Fruit fly (Drosophila melanogaster) whole organism, embryonic: ENCODE results near the gene CG13931.

ENCODE experiments used
- Ada2b ChIP-seq: fragments of 200-800 bp; sonication (Bioruptor generic); IDR thresholded peaks from 2 replicates; pipeline ENCODE4 v1.3.6; 2022; ENCODE audit warnings: missing biosample characterization, missing genetic modification characterization
- B-H2 ChIP-seq: fragments of 200-800 bp; sonication (Bioruptor generic); optimal IDR thresholded peaks from 2 replicates; lab custom pipeline; 2018; ENCODE audit warnings: missing biosample characterization, mild to moderate bottlenecking, missing genetic modification characterization
- CG10366 ChIP-seq: fragments of 200-800 bp; sonication (Bioruptor generic); IDR thresholded peaks from 2 replicates; pipeline ENCODE4 v1.3.6; 2022; ENCODE audit warnings: missing biosample characterization, missing genetic modification characterization
- CG10565 ChIP-seq: fragments of 200-800 bp; sonication (Bioruptor generic); optimal IDR thresholded peaks from 3 replicates; lab custom pipeline; 2016; ENCODE audit warnings: missing biosample characterization, mild to moderate bottlenecking, missing genetic modification characterization
- CG12104 ChIP-seq: fragments of 200-800 bp; sonication (Bioruptor generic); optimal IDR thresholded peaks from 3 replicates; lab custom pipeline; 2016; ENCODE audit warnings: missing biosample characterization, missing genetic modification characterization
- CG1233 ChIP-seq: fragments of 200-800 bp; sonication (Bioruptor generic); optimal IDR thresholded peaks from 4 replicates; lab custom pipeline; 2018; ENCODE audit warnings: missing biosample characterization, mild to moderate bottlenecking, missing genetic modification characterization
- CG12744 ChIP-seq: fragments of 200-800 bp; sonication (Bioruptor generic); optimal IDR thresholded peaks from 2 replicates; lab custom pipeline; 2016; ENCODE audit warnings: missing biosample characterization, missing genetic modification characterization
- CG12942 ChIP-seq: fragments of 200-800 bp; sonication (Bioruptor generic); optimal IDR thresholded peaks from 3 replicates; lab custom pipeline; 2016; ENCODE audit warnings: missing biosample characterization, missing genetic modification characterization
- CG14860 ChIP-seq: fragments of 200-800 bp; sonication (Bioruptor generic); IDR thresholded peaks from 3 replicates; pipeline ENCODE4 v1.3.6; 2022; ENCODE audit warnings: missing biosample characterization, missing genetic modification characterization; ENCODE audit not compliant: partially characterized antibody
- CG15073 ChIP-seq: fragments of 200-800 bp; sonication (Bioruptor generic); optimal IDR thresholded peaks from 2 replicates; lab custom pipeline; 2016; ENCODE audit warnings: missing biosample characterization, missing genetic modification characterization
- CG17359 ChIP-seq: fragments of 200-800 bp; sonication (Bioruptor generic); optimal IDR thresholded peaks from 3 replicates; lab custom pipeline; 2018; ENCODE audit warnings: missing biosample characterization, mild to moderate bottlenecking, missing genetic modification characterization, moderate library complexity
- CG18764 ChIP-seq: fragments of 200-800 bp; sonication (Bioruptor generic); optimal IDR thresholded peaks from 3 replicates; lab custom pipeline; 2016; ENCODE audit warnings: missing biosample characterization, missing genetic modification characterization
- CG2678 ChIP-seq: fragments of 200-800 bp; sonication (Bioruptor generic); optimal IDR thresholded peaks from 3 replicates; lab custom pipeline; 2019; ENCODE audit warnings: missing biosample characterization, mild to moderate bottlenecking, missing genetic modification characterization, moderate library complexity
- CG3065 ChIP-seq: fragments of 200-800 bp; sonication (Bioruptor generic); optimal IDR thresholded peaks from 2 replicates; lab custom pipeline; 2016; ENCODE audit warnings: missing biosample characterization, missing genetic modification characterization
- CG33213 ChIP-seq: fragments of 200-800 bp; sonication (Bioruptor generic); optimal IDR thresholded peaks from 3 replicates; lab custom pipeline; 2016; ENCODE audit warnings: missing biosample characterization, missing genetic modification characterization
- CG3847 ChIP-seq: fragments of 200-800 bp; sonication (Bioruptor generic); IDR thresholded peaks from 2 replicates; pipeline ENCODE4 v1.3.6; 2022; ENCODE audit warnings: missing biosample characterization, missing genetic modification characterization
- CG3995 ChIP-seq: fragments of 200-800 bp; sonication (Bioruptor generic); optimal IDR thresholded peaks from 3 replicates; lab custom pipeline; 2016; ENCODE audit warnings: missing biosample characterization, missing genetic modification characterization
- CG4360 ChIP-seq: fragments of 200-800 bp; sonication (Bioruptor generic); IDR thresholded peaks from 2 replicates; pipeline ENCODE4 v1.3.6; 2022; ENCODE audit warnings: missing biosample characterization, missing genetic modification characterization
- CG6683 ChIP-seq: fragments of 200-800 bp; sonication (Bioruptor generic); optimal IDR thresholded peaks from 2 replicates; lab custom pipeline; 2017; ENCODE audit warnings: missing biosample characterization, mild to moderate bottlenecking, missing genetic modification characterization, missing genetic modification reagents
- CG7839 ChIP-seq: fragments of 200-800 bp; sonication (Bioruptor generic); optimal IDR thresholded peaks from 3 replicates; lab custom pipeline; 2018; ENCODE audit warnings: missing biosample characterization, mild to moderate bottlenecking, missing genetic modification characterization, moderate library complexity
- CG7963 ChIP-seq: fragments of 200-800 bp; sonication (Bioruptor generic); IDR thresholded peaks from 3 replicates; pipeline ENCODE4 v1.3.6; 2022; ENCODE audit warnings: missing biosample characterization, missing genetic modification characterization; ENCODE audit not compliant: partially characterized antibody
- CG8290 ChIP-seq, 3 experiments: fragments of 200-800 bp; sonication (Bioruptor generic); optimal IDR thresholded peaks; 2 replicates each; lab custom pipeline; 2016 to 2019; ENCODE audit warnings: missing biosample characterization in 3 of 3, missing genetic modification characterization in 3 of 3, mild to moderate bottlenecking in 2 of 3, moderate library complexity in 1 of 3
- CG8924 ChIP-seq: fragments of 200-800 bp; optimal IDR thresholded peaks from 3 replicates; lab custom pipeline; 2019; ENCODE audit warnings: missing biosample characterization, mild to moderate bottlenecking, missing genetic modification characterization, moderate library complexity
- CG9817 ChIP-seq: fragments of 200-800 bp; sonication (Bioruptor generic); optimal IDR thresholded peaks from 2 replicates; lab custom pipeline; 2018; ENCODE audit warnings: missing biosample characterization, mild to moderate bottlenecking, missing genetic modification characterization, moderate library complexity
- CoRest ChIP-seq: fragments of 200-800 bp; sonication (Bioruptor generic); optimal IDR thresholded peaks from 3 replicates; lab custom pipeline; 2018; ENCODE audit warnings: missing biosample characterization, mild to moderate bottlenecking, missing genetic modification characterization, moderate library complexity
- Dbx ChIP-seq: fragments of 200-800 bp; sonication (Bioruptor generic); IDR thresholded peaks from 3 replicates; pipeline ENCODE4 v1.3.6; 2022; ENCODE audit warnings: missing biosample characterization, missing genetic modification characterization
- Dip2 ChIP-seq: fragments of 200-800 bp; sonication (Bioruptor generic); IDR thresholded peaks from 2 replicates; pipeline ENCODE4 v1.3.6; 2022; ENCODE audit warnings: missing biosample characterization, missing genetic modification characterization
- Dll ChIP-seq: fragments of 200-800 bp; sonication (Bioruptor generic); IDR thresholded peaks from 4 replicates; pipeline ENCODE4 v1.3.6; 2022; ENCODE audit warnings: missing biosample characterization, missing genetic modification characterization; ENCODE audit not compliant: partially characterized antibody
- Dp ChIP-seq: fragments of 200-800 bp; sonication (Bioruptor generic); optimal IDR thresholded peaks from 2 replicates; lab custom pipeline; 2018; ENCODE audit warnings: missing biosample characterization, mild to moderate bottlenecking, missing genetic modification characterization, moderate library complexity
- GATAe ChIP-seq: fragments of 200-800 bp; sonication (Bioruptor generic); conservative IDR thresholded peaks from 2 replicates; pipeline ENCODE4 v1.3.6; 2022; ENCODE audit warnings: missing biosample characterization, missing genetic modification characterization
- Oli ChIP-seq: fragments of 200-800 bp; sonication (Bioruptor generic); optimal IDR thresholded peaks from 2 replicates; lab custom pipeline; 2018; ENCODE audit warnings: missing biosample characterization, mild to moderate bottlenecking, missing genetic modification characterization, moderate library complexity
- Optix ChIP-seq: fragments of 200-800 bp; sonication (Bioruptor generic); IDR thresholded peaks from 3 replicates; pipeline ENCODE4 v1.3.6; 2022; ENCODE audit warnings: missing biosample characterization, missing genetic modification characterization
- Rx ChIP-seq: fragments of 200-800 bp; sonication (Bioruptor generic); IDR thresholded peaks from 2 replicates; pipeline ENCODE4 v1.3.6; 2022; ENCODE audit warnings: missing biosample characterization, missing genetic modification characterization
- Sin3A ChIP-seq: fragments of >200 bp; optimal IDR thresholded peaks from 2 replicates; lab custom pipeline; 2018
- Xrp1 ChIP-seq: fragments of 200-800 bp; sonication (Bioruptor generic); IDR thresholded peaks from 2 replicates; pipeline ENCODE4 v1.3.6; 2022; ENCODE audit warnings: missing biosample characterization, missing genetic modification characterization
- ac ChIP-seq: fragments of 200-800 bp; sonication (Bioruptor generic); optimal IDR thresholded peaks from 3 replicates; lab custom pipeline; 2017; ENCODE audit warnings: missing biosample characterization, mild to moderate bottlenecking, missing genetic modification characterization
- az2 ChIP-seq: fragments of 200-800 bp; sonication (Bioruptor generic); optimal IDR thresholded peaks from 3 replicates; lab custom pipeline; 2016; ENCODE audit warnings: missing biosample characterization, missing genetic modification characterization
- cg ChIP-seq: fragments of 200-800 bp; sonication (Bioruptor generic); optimal IDR thresholded peaks from 3 replicates; lab custom pipeline; 2019; ENCODE audit warnings: missing biosample characterization, mild to moderate bottlenecking, missing genetic modification characterization, moderate library complexity
- disco-r ChIP-seq: fragments of 200-800 bp; sonication (Bioruptor generic); optimal IDR thresholded peaks from 2 replicates; lab custom pipeline; 2016; ENCODE audit warnings: missing biosample characterization, missing genetic modification characterization
- klu ChIP-seq: fragments of 200-800 bp; sonication (Bioruptor generic); IDR thresholded peaks from 2 replicates; pipeline ENCODE4 v1.3.6; 2022; ENCODE audit warnings: missing biosample characterization, missing genetic modification characterization
- lmd ChIP-seq: fragments of 200-800 bp; sonication (Bioruptor generic); IDR thresholded peaks from 2 replicates; pipeline ENCODE4 v1.3.6; 2022; ENCODE audit warnings: missing biosample characterization, missing genetic modification characterization
- pho ChIP-seq: fragments of 200-800 bp; sonication (Bioruptor generic); optimal IDR thresholded peaks from 2 replicates; lab custom pipeline; 2016; ENCODE audit warnings: missing biosample characterization, missing genetic modification characterization
- prd ChIP-seq, 3 experiments: fragments of >200 bp in 2 of 3; fragments of 200-800 bp in 1 of 3; sonication (Bioruptor generic) in 1 of 3; optimal IDR thresholded peaks in 2 of 3; IDR thresholded peaks in 1 of 3; 2 replicates in 2 of 3; 3 replicates in 1 of 3; pipeline versions ENCODE4 v1.3.6 to Lab custom; 2017 to 2022; ENCODE audit warnings: missing biosample characterization in 1 of 3, missing genetic modification characterization in 1 of 3
- sna ChIP-seq: fragments of 200-800 bp; sonication (Bioruptor generic); IDR thresholded peaks from 2 replicates; pipeline ENCODE4 v1.3.6; 2022; ENCODE audit warnings: missing biosample characterization, missing genetic modification characterization; ENCODE audit not compliant: partially characterized antibody
- sr ChIP-seq: fragments of 200-800 bp; sonication (Bioruptor generic); IDR thresholded peaks from 3 replicates; pipeline ENCODE4 v1.3.6; 2022; ENCODE audit warnings: missing biosample characterization, missing genetic modification characterization
- tap ChIP-seq: fragments of 200-800 bp; optimal IDR thresholded peaks from 3 replicates; lab custom pipeline; 2019; ENCODE audit warnings: missing biosample characterization, mild to moderate bottlenecking, missing genetic modification characterization, moderate library complexity
- yki ChIP-seq: fragments of >200 bp; optimal IDR thresholded peaks from 3 replicates; lab custom pipeline; 2018
- z ChIP-seq: fragments of 200-800 bp; sonication (Bioruptor generic); IDR thresholded peaks from 3 replicates; pipeline ENCODE4 v1.3.6; 2022; ENCODE audit warnings: missing biosample characterization, missing genetic modification characterization
- zf30C ChIP-seq: fragments of 200-800 bp; sonication (Bioruptor generic); optimal IDR thresholded peaks from 3 replicates; lab custom pipeline; 2018; ENCODE audit warnings: missing biosample characterization, mild to moderate bottlenecking, missing genetic modification characterization

Gene CG13931

dm6 chr3L:1740129-1740975 is 38.1 kb upstream of the CG13931 start (continued):
- TF ChIP-seq CG4360 (GFP tag; lab: Robert Waterston, UW) (no peak), Xrp1 (GFP tag; lab: Robert Waterston, UW) (peak; percentile 63), tap (tag; lab: Kevin White, UChicago) (peak; percentile 72), sna (GFP tag; lab: Robert Waterston, UW) (no peak), Rx (GFP tag; lab: Robert Waterston, UW) (peak; percentile 74), CG3847 (GFP tag; lab: Robert Waterston, UW) (peak; percentile 66; the same call in 1 of the 2 replicates), CG10565 (no peak), Oli (peak; percentile 83), z (GFP tag; lab: Robert Waterston, UW) (no peak), Ada2b (GFP tag; lab: Robert Waterston, UW) (no peak), CG33213 (GFP tag; lab: Kevin White, UChicago) (no peak), CG7839 (tag; lab: Kevin White, UChicago) (peak; percentile 59), Optix (GFP tag; lab: Robert Waterston, UW) (peak; percentile 70), ac (GFP tag; lab: Kevin White, UChicago) (no peak), CG9817 (peak; percentile 51), Dll (GFP tag; lab: Robert Waterston, UW) (no peak), Sin3A (lab: Kevin White, UChicago) (no peak), CG6683 (GFP tag; lab: Kevin White, UChicago) (no peak), CG12104 (GFP tag; lab: Kevin White, UChicago) (no peak), yki (no peak), Dbx (GFP tag; lab: Robert Waterston, UW) (no peak), CG7963 (GFP tag; lab: Robert Waterston, UW) (no peak), CG12744 (peak; percentile 32), sr (GFP tag; lab: Robert Waterston, UW) (peak; percentile 92), CG15073 (GFP tag; lab: Kevin White, UChicago) (no peak), CG1233 (peak; percentile 54), klu (GFP tag; lab: Robert Waterston, UW) (0 out of 2 replicates have a peak, but pooled peaks have one; percentile 55), CoRest (tag; lab: Kevin White, UChicago) (peak; percentile 64), Dip2 (GFP tag; lab: Robert Waterston, UW) (no peak), disco-r (GFP tag; lab: Kevin White, UChicago) (no peak), lmd (GFP tag; lab: Robert Waterston, UW) (peak; percentile 84), cg (GFP tag; lab: Kevin White, UChicago) (no peak), pho (peak; percentile 40), B-H2 (no peak), GATAe (GFP tag; lab: Robert Waterston, UW) (no peak), CG14860 (GFP tag; lab: Robert Waterston, UW) (no peak), az2 (GFP tag; lab: Kevin White, UChicago) (peak; percentile 65), CG10366 (GFP tag; lab: Robert Waterston, UW) (peak; percentile 83), CG3065 (GFP tag; lab: Kevin White, UChicago) (no peak), CG18764 (GFP tag; lab: Kevin White, UChicago) (no peak), Dp (GFP tag; lab: Kevin White, UChicago) (no peak), CG2678 (peak; percentile 66), zf30C (GFP tag; lab: Kevin White, UChicago) (no peak), CG17359 (tag; lab: Kevin White, UChicago) (peak; percentile 44), CG8924 (tag; lab: Kevin White, UChicago) (peak; percentile 61), CG3995 (GFP tag; lab: Kevin White, UChicago) (no peak), CG12942 (GFP tag; lab: Kevin White, UChicago) (peak; percentile 54), CG8290 (GFP tag; optimal IDR thresholded peaks at IDR 0.05; lab: Kevin White, UChicago) (no peak), CG8290 (tag; optimal IDR thresholded peaks at IDR 0.05; lab: Kevin White, UChicago) (peak in 1 of 2 experiments; percentile 93), prd (optimal IDR thresholded peaks at IDR 0.05; lab: Kevin White, UChicago) (no peak), prd (GFP tag; IDR thresholded peaks at IDR 0.05; lab: Robert Waterston, UW) (peak; percentile 78)
